Worm (Caenorhabditis elegans): ENCODE data around the gene chil-1.

The chil-1 gene

DNA sequence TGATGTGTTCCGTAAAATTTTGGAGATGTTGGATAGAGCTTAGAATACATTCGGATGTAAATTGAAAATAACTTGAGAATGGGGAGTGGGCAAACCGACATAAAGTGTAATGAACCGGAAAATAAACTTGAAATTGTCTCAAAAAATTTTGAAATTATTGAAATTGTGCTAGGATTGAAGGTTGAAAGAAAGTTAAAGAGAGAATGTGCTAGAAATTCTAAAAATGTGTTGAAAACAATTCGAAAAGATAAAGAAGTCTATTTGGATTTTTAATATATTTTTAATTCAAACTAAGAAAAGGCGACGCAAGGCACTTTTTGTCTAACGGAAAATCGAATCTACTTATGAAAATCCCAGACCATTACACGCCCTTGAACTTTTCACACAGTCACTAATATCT, 32.4 kb downstream of the chil-1 start, which contains the start of gene ZK938.3:
Gene ZK938.3 (minus strand): TSS at position 101 of the 400 bp plus-strand sequence.
- no peak for TF ChIP-seq snpc-4 (tag; optimal IDR thresholded peaks at IDR 0.05)
- TF ChIP-seq ceh-82 (tag; optimal IDR thresholded peaks at IDR 0.05): no peak
- TF ChIP-seq egl-5 (tag; optimal IDR thresholded peaks at IDR 0.05): no peak
- TF ChIP-seq mdl-1 (tag; optimal IDR thresholded peaks at IDR 0.05): no peak
- TF ChIP-seq nhr-12 (tag; optimal IDR thresholded peaks at IDR 0.05): no peak
- no peak for TF ChIP-seq nhr-23 (tag; optimal IDR thresholded peaks at IDR 0.05)
- TF ChIP-seq zag-1 (tag; optimal IDR thresholded peaks at IDR 0.05): no peak
- no peak for TF ChIP-seq mml-1 (tag; optimal IDR thresholded peaks at IDR 0.05)
- TF ChIP-seq ztf-4 (tag; optimal IDR thresholded peaks at IDR 0.05): no peak

DNA sequence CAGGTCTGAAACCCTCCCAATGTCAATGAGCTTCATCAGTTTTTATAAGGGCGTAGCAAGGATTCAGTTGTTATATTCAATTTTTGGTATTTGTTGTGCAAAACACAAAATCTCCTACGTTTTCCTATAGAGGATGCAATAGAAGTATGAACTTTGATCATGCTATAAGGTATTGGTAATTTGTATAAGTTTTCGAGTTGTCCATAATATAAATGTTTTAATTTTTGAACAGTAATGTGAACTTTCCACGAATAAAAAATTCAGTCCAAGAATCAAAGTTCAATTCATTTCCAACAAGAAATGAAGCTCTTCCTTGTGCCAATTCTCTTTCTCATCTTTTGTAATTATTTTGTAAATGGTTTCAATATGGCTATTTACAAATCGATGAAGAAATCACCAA, 35.2 kb downstream of the chil-1 start, which contains the start of gene ZK938.12:
Gene ZK938.12 (plus strand): TSS at position 301 of the 400 bp plus-strand sequence.
- no peak for TF ChIP-seq elt-2 (tag; optimal IDR thresholded peaks at IDR 0.05)

DNA sequence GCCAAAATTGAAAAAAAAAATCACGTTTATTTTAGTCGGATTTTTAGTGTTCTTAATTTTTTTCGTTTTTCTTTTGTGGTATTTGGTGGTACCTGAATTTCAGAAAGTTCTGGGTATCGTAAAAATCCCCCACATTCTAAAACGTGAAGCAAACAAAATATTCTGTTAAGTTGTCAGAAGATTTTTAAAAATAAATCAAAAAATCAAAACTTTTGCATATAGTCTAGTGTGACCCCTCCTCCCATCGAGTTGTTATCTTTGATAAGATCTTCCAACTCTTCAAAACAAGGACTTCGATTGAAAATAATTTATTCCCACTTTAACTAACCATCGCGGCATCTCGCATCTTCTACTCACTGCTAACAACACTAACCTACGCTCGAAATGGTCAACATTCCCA, 37.2 kb downstream of the chil-1 start, which contains the start of gene ZK938.1:
Gene ZK938.1 (plus strand): TSS at position 301 of the 400 bp plus-strand sequence.
- no peak for TF ChIP-seq unc-39 (tag; optimal IDR thresholded peaks at IDR 0.05)
- TF ChIP-seq elt-2 (tag; optimal IDR thresholded peaks at IDR 0.05): no peak
- no peak for TF ChIP-seq mdl-1 (tag; optimal IDR thresholded peaks at IDR 0.05)
- no peak for TF ChIP-seq daf-12 (tag; optimal IDR thresholded peaks at IDR 0.05)
- no peak for TF ChIP-seq elt-1 (tag; optimal IDR thresholded peaks at IDR 0.05)
- no peak for TF ChIP-seq ztf-11 (tag; optimal IDR thresholded peaks at IDR 0.05)
- TF ChIP-seq lsy-12 (tag; optimal IDR thresholded peaks at IDR 0.05): no peak
- no peak for TF ChIP-seq egl-27 (tag; optimal IDR thresholded peaks at IDR 0.05)

DNA sequence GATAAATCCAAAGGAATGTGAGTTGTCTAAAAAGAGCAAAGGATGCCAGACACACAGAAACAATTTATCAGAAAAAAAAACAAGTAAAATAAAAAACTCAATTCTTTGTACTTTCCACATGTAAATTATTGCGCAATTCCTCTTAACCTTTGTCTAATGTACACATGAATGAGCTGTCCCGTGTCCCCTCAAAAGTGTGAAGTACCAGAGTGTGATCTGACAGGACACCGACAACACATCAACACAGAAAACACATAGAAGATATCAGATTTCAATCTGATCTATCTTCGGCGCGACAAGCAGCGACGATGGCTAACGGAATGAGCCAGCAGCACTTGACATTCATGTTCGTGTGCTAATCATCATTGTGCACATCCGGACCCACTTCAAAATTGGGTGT, 37.8 kb downstream of the chil-1 start:
- TF ChIP-seq lin-15B (tag; optimal IDR thresholded peaks at IDR 0.05): no peak
- TF ChIP-seq aly-2 (tag; optimal IDR thresholded peaks at IDR 0.05): no peak
- TF ChIP-seq elt-3 (tag; optimal IDR thresholded peaks at IDR 0.05): no peak
- no peak for TF ChIP-seq fos-1 (tag; optimal IDR thresholded peaks at IDR 0.05)
- no peak for TF ChIP-seq elt-2 (tag; optimal IDR thresholded peaks at IDR 0.05)
- no peak for TF ChIP-seq ZK546.5 (tag; optimal IDR thresholded peaks at IDR 0.05)
- no peak for TF ChIP-seq nhr-43 (tag; optimal IDR thresholded peaks at IDR 0.05; ENCODE audit: poor library complexity, severe bottlenecking)

DNA sequence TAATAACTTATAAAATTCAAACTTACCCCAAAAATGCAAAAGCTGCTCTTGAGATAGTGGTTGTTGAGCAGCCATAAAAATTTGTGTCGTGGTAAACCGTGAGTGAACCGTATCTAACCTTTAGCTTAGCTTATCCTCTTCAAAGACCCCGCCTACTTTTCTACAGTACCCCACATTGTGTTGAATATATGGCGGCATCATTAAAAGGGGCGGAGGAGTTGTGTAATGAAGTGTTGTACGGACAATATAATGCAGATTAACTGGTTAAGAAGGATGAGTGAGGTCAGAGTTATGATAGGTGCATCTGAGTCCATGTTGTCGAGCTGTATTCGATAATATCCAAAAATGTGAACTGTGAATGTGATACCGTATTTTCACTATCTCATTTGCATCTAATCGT, 38.4 kb downstream of the chil-1 start, which contains the start of gene eyg-1:
Gene eyg-1 (minus strand): TSS at position 101 of the 400 bp plus-strand sequence.
- no peak for TF ChIP-seq zag-1 (tag; optimal IDR thresholded peaks at IDR 0.05)
- no peak for TF ChIP-seq elt-3 (tag; optimal IDR thresholded peaks at IDR 0.05)
- TF ChIP-seq nhr-43 (tag; optimal IDR thresholded peaks at IDR 0.05; ENCODE audit: poor library complexity, severe bottlenecking): no peak
- no peak for TF ChIP-seq nfya-1 (tag; optimal IDR thresholded peaks at IDR 0.05; ENCODE audit: insufficient read depth)
- no peak for TF ChIP-seq ceh-16 (tag; optimal IDR thresholded peaks at IDR 0.05)
- no peak for TF ChIP-seq lin-39 (tag; optimal IDR thresholded peaks at IDR 0.05)
- no peak for TF ChIP-seq ztf-4 (tag; optimal IDR thresholded peaks at IDR 0.05)
- TF ChIP-seq nhr-25 (tag; optimal IDR thresholded peaks at IDR 0.05): no peak
- TF ChIP-seq nhr-23 (tag; optimal IDR thresholded peaks at IDR 0.05): no peak
- no peak for TF ChIP-seq egl-27 (tag; optimal IDR thresholded peaks at IDR 0.05)

DNA sequence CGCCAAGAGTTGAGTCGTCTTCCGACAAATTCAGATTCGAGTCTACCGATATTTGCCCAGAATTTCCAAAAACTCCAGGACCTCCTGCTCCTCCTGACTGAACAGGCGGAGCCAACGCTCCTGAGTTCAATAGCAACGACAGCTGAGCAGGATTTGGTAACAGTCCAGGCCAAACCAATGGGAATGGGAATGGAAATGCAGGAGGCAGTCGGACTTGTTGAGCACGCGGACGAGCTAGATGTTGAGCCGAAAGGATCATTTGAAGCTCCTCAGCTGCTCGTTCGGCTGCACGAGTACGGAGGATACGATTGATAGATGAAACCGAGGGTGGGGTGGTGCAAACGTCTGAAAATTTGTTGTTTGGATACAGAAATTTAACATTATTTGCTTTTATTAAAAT, 39.3 kb downstream of the chil-1 start:
- TF ChIP-seq egl-5 (tag; optimal IDR thresholded peaks at IDR 0.05): no peak
- TF ChIP-seq tbx-2 (tag; optimal IDR thresholded peaks at IDR 0.05): no peak
- TF ChIP-seq nhr-25 (tag; optimal IDR thresholded peaks at IDR 0.05): no peak
- no peak for TF ChIP-seq daf-12 (tag; optimal IDR thresholded peaks at IDR 0.05)
- TF ChIP-seq lin-39 (tag; optimal IDR thresholded peaks at IDR 0.05): no peak
- TF ChIP-seq ama-1 (optimal IDR thresholded peaks at IDR 0.05): no peak
- no peak for TF ChIP-seq fkh-10 (GFP tag; optimal IDR thresholded peaks at IDR 0.05)
- TF ChIP-seq elt-3 (tag; optimal IDR thresholded peaks at IDR 0.05): no peak
- no peak for TF ChIP-seq pqm-1 (tag; optimal IDR thresholded peaks at IDR 0.05)
- no peak for TF ChIP-seq nhr-28 (tag; optimal IDR thresholded peaks at IDR 0.05)
- no peak for TF ChIP-seq mml-1 (tag; optimal IDR thresholded peaks at IDR 0.05)
- no peak for TF ChIP-seq ceh-82 (tag; optimal IDR thresholded peaks at IDR 0.05)
- no peak for TF ChIP-seq hmg-11 (tag; optimal IDR thresholded peaks at IDR 0.05)
- TF ChIP-seq nhr-12 (tag; optimal IDR thresholded peaks at IDR 0.05): no peak
- no peak for TF ChIP-seq eor-1 (tag; optimal IDR thresholded peaks at IDR 0.05)
- TF ChIP-seq fos-1 (tag; optimal IDR thresholded peaks at IDR 0.05): no peak
- no peak for TF ChIP-seq zag-1 (tag; optimal IDR thresholded peaks at IDR 0.05)
- TF ChIP-seq nhr-11 (tag; optimal IDR thresholded peaks at IDR 0.05): no peak
- TF ChIP-seq lin-15B (tag; optimal IDR thresholded peaks at IDR 0.05): no peak
